Worm (Caenorhabditis elegans) whole organism, L4 larva: ENCODE measurements around the gene gldc-1.

Experiments used
- D1046.2 ChIP-seq: fragments of 200-800 bp; sonication (Bioruptor generic); IDR thresholded peaks from 2 replicates; pipeline ENCODE4 v1.3.6; 2022; ENCODE audit warnings: missing genetic modification characterization, missing compliant biosample characterization
- F44E2.7 ChIP-seq: fragments of 200-800 bp; sonication (Bioruptor generic); IDR thresholded peaks from 2 replicates; pipeline ENCODE4 v2.1.2; 2022; ENCODE audit warnings: missing genetic modification characterization, missing compliant biosample characterization
- Y105C5A.15 ChIP-seq: fragments of 200-800 bp; sonication (Bioruptor generic); IDR thresholded peaks from 2 replicates; pipeline ENCODE4 v1.3.6; 2022; ENCODE audit warnings: missing genetic modification characterization, missing compliant biosample characterization
- Y48G9A.11 ChIP-seq: fragments of 200-800 bp; sonication (Bioruptor generic); IDR thresholded peaks from 2 replicates; pipeline ENCODE4 v1.3.6; 2022; ENCODE audit warnings: missing genetic modification reagents, missing genetic modification characterization, missing compliant biosample characterization
- Y75B8A.6 ChIP-seq: fragments of 200-800 bp; sonication (Bioruptor generic); IDR thresholded peaks from 2 replicates; pipeline ENCODE4 v1.3.6; 2022; ENCODE audit warnings: missing genetic modification reagents, missing genetic modification characterization, missing compliant biosample characterization
- ZK337.2 ChIP-seq: fragments of 200-800 bp; sonication (Bioruptor generic); IDR thresholded peaks from 2 replicates; pipeline ENCODE4 v1.3.6; 2022; ENCODE audit warnings: missing genetic modification reagents, missing genetic modification characterization, missing compliant biosample characterization
- aly-2 ChIP-seq: sonication (generic microtip); optimal IDR thresholded peaks from 2 replicates; lab custom pipeline; 2018; ENCODE audit warnings: missing biosample characterization, missing genetic modification characterization
- attf-4 ChIP-seq: sonication (generic microtip); optimal IDR thresholded peaks from 3 replicates; lab custom pipeline; 2017; ENCODE audit warnings: missing biosample characterization, missing genetic modification characterization
- ceh-32 ChIP-seq: sonication (generic microtip); optimal IDR thresholded peaks from 2 replicates; lab custom pipeline; 2016; ENCODE audit warnings: mild to moderate bottlenecking, missing genetic modification characterization, missing compliant biosample characterization; ENCODE audit not compliant: poor library complexity
- ces-1 ChIP-seq: fragments of 150-350 bp; sonication (generic microtip); optimal IDR thresholded peaks from 4 replicates; lab custom pipeline; 2014; ENCODE audit warnings: missing biosample characterization, missing genetic modification reagents, missing genetic modification characterization
- cey-2 ChIP-seq: sonication (generic microtip); optimal IDR thresholded peaks from 3 replicates; lab custom pipeline; 2017; ENCODE audit warnings: missing genetic modification characterization, mild to moderate bottlenecking, missing compliant biosample characterization, antibody characterized with exemption, borderline replicate concordance; ENCODE audit not compliant: insufficient read depth
- ctbp-1 ChIP-seq: fragments of 200-800 bp; sonication (Bioruptor generic); IDR thresholded peaks from 2 replicates; pipeline ENCODE4 v1.3.6; 2022; ENCODE audit warnings: missing genetic modification reagents, missing genetic modification characterization, missing compliant biosample characterization
- daf-19 ChIP-seq: fragments of 200-800 bp; sonication (Bioruptor generic); conservative IDR thresholded peaks from 2 replicates; pipeline ENCODE4 v1.3.6; 2022; ENCODE audit warnings: missing genetic modification characterization, missing compliant biosample characterization
- dmd-8 ChIP-seq: fragments of 200-800 bp; sonication (Bioruptor generic); IDR thresholded peaks from 2 replicates; pipeline ENCODE4 v1.3.6; 2022; ENCODE audit warnings: missing genetic modification characterization, missing compliant biosample characterization
- dve-1 ChIP-seq: sonication (generic microtip); optimal IDR thresholded peaks from 2 replicates; lab custom pipeline; 2017; ENCODE audit warnings: antibody characterized with exemption, mild to moderate bottlenecking, missing genetic modification characterization, missing compliant biosample characterization; ENCODE audit not compliant: insufficient read depth
- fos-1 ChIP-seq: fragments of 150-350 bp; optimal IDR thresholded peaks from 2 replicates; lab custom pipeline; 2014; ENCODE audit warnings: missing biosample characterization, missing genetic modification characterization
- gei-8 ChIP-seq: fragments of 200-800 bp; sonication (Bioruptor generic); optimal IDR thresholded peaks from 2 replicates; lab custom pipeline; 2018; ENCODE audit warnings: mild to moderate bottlenecking, missing genetic modification characterization, missing compliant biosample characterization
- hif-1 ChIP-seq, 2 experiments: sonication (generic microtip); optimal IDR thresholded peaks; 2 replicates each; lab custom pipeline; 2016 to 2017; ENCODE audit warnings: missing compliant biosample characterization in 2 of 2, missing genetic modification characterization in 2 of 2, missing genetic modification reagents in 2 of 2, missing genotype in 2 of 2, mild to moderate bottlenecking in 1 of 2
- hlh-11 ChIP-seq: fragments of 200-800 bp; sonication (Bioruptor generic); optimal IDR thresholded peaks from 2 replicates; lab custom pipeline; 2018; ENCODE audit warnings: mild to moderate bottlenecking, missing genetic modification characterization, missing compliant biosample characterization
- hmg-1.1 ChIP-seq: fragments of 200-800 bp; sonication (Bioruptor generic); IDR thresholded peaks from 2 replicates; pipeline ENCODE4 v1.3.6; 2022; ENCODE audit warnings: missing genetic modification reagents, missing genetic modification characterization, missing compliant biosample characterization
- jun-1 ChIP-seq: fragments of 150-350 bp; optimal IDR thresholded peaks from 2 replicates; lab custom pipeline; 2014; ENCODE audit warnings: missing biosample characterization, missing genetic modification reagents, missing genetic modification characterization
- lin-13 ChIP-seq: fragments of 150-350 bp; optimal IDR thresholded peaks from 2 replicates; lab custom pipeline; 2014; ENCODE audit warnings: missing biosample characterization, missing genetic modification reagents, missing genetic modification characterization
- lin-15B ChIP-seq: fragments of 150-350 bp; sonication (generic microtip); optimal IDR thresholded peaks from 3 replicates; lab custom pipeline; 2014; ENCODE audit warnings: missing biosample characterization, missing genetic modification characterization
- lin-39 ChIP-seq: fragments of 150-350 bp; optimal IDR thresholded peaks from 2 replicates; lab custom pipeline; 2014; ENCODE audit warnings: missing biosample characterization, missing genetic modification reagents, missing genetic modification characterization
- madf-5 ChIP-seq, 2 experiments: fragments of 200-800 bp; sonication (Bioruptor generic); IDR thresholded peaks; 2 replicates each; pipeline ENCODE4 v1.3.6; 2022; ENCODE audit warnings: missing compliant biosample characterization in 2 of 2, missing genetic modification characterization in 2 of 2
- mdt-29 ChIP-seq: fragments of 200-800 bp; sonication (Bioruptor generic); IDR thresholded peaks from 2 replicates; pipeline ENCODE4 v1.3.6; 2022; ENCODE audit warnings: missing genetic modification reagents, missing genetic modification characterization, missing compliant biosample characterization
- mep-1 ChIP-seq: fragments of 150-350 bp; sonication (generic microtip); optimal IDR thresholded peaks from 3 replicates; lab custom pipeline; 2014; ENCODE audit warnings: missing biosample characterization, missing genetic modification characterization
- nhr-111 ChIP-seq: fragments of 200-800 bp; sonication (Bioruptor generic); optimal IDR thresholded peaks from 2 replicates; lab custom pipeline; 2018; ENCODE audit warnings: mild to moderate bottlenecking, missing genetic modification characterization, missing compliant biosample characterization
- nhr-237 ChIP-seq: sonication (generic microtip); optimal IDR thresholded peaks from 2 replicates; lab custom pipeline; 2017; ENCODE audit warnings: missing biosample characterization, missing genetic modification characterization
- nhr-41 ChIP-seq: fragments of 200-800 bp; sonication (Bioruptor generic); IDR thresholded peaks from 2 replicates; pipeline ENCODE4 v1.3.6; 2022; ENCODE audit warnings: missing genetic modification reagents, missing genetic modification characterization, missing compliant biosample characterization
- nhr-42 ChIP-seq: fragments of 200-800 bp; sonication (Bioruptor generic); IDR thresholded peaks from 2 replicates; pipeline ENCODE4 v1.3.6; 2022; ENCODE audit warnings: missing genetic modification characterization, missing compliant biosample characterization
- pha-4 ChIP-seq, 2 experiments: fragments of 150-350 bp in 1 of 2; fragments of 200-800 bp in 1 of 2; sonication (Bioruptor generic) in 1 of 2; IDR thresholded peaks in 1 of 2; optimal IDR thresholded peaks in 1 of 2; 2 replicates each; pipeline versions ENCODE4 v1.3.6 to Lab custom; 2014 to 2022; ENCODE audit warnings: missing genetic modification characterization in 2 of 2, missing genetic modification reagents in 2 of 2, missing biosample characterization in 1 of 2, missing compliant biosample characterization in 1 of 2
- php-3 ChIP-seq: fragments of 200-800 bp; sonication (Bioruptor generic); IDR thresholded peaks from 2 replicates; pipeline ENCODE4 v1.3.6; 2022; ENCODE audit warnings: missing genetic modification reagents, missing genetic modification characterization, missing compliant biosample characterization
- skn-1 ChIP-seq: fragments of 150-350 bp; optimal IDR thresholded peaks from 2 replicates; lab custom pipeline; 2014; ENCODE audit warnings: missing biosample characterization, missing genetic modification characterization
- tra-1 ChIP-seq: fragments of 200-800 bp; sonication (Bioruptor generic); IDR thresholded peaks from 2 replicates; pipeline ENCODE4 v1.3.6; 2022; ENCODE audit warnings: missing genetic modification reagents, missing genetic modification characterization, missing compliant biosample characterization
- unc-39 ChIP-seq: sonication (generic microtip); optimal IDR thresholded peaks from 2 replicates; lab custom pipeline; 2017; ENCODE audit warnings: missing biosample characterization, missing genetic modification characterization
- unc-62 ChIP-seq, 3 experiments: fragments of 150-350 bp in 1 of 3; sonication (generic microtip); optimal IDR thresholded peaks in 2 of 3; peaks in 1 of 3; 1 replicate in 1 of 3; 2 replicates in 2 of 3; lab custom pipeline; 2014 to 2017; ENCODE audit warnings: missing biosample characterization in 3 of 3, missing genetic modification characterization in 3 of 3, missing genetic modification reagents in 3 of 3, missing genotype in 1 of 3
- vab-7 ChIP-seq: fragments of 200-800 bp; sonication (Bioruptor generic); IDR thresholded peaks from 2 replicates; pipeline ENCODE4 v1.3.6; 2022; ENCODE audit warnings: missing genetic modification reagents, missing genetic modification characterization, missing compliant biosample characterization
- zfp-3 ChIP-seq: fragments of 200-800 bp; sonication (Bioruptor generic); conservative IDR thresholded peaks from 2 replicates; pipeline ENCODE4 v1.3.6; 2022; ENCODE audit warnings: missing genetic modification reagents, missing genetic modification characterization, missing compliant biosample characterization
- zip-11 ChIP-seq: fragments of 200-800 bp; sonication (Bioruptor generic); IDR thresholded peaks from 2 replicates; pipeline ENCODE4 v1.3.6; 2022; ENCODE audit warnings: missing genetic modification characterization, missing compliant biosample characterization
- zip-2 ChIP-seq: fragments of 150-350 bp; optimal IDR thresholded peaks from 2 replicates; lab custom pipeline; 2014; ENCODE audit warnings: missing biosample characterization, missing genetic modification characterization
- ztf-11 ChIP-seq: fragments of 150-350 bp; optimal IDR thresholded peaks from 2 replicates; lab custom pipeline; 2014; ENCODE audit warnings: missing biosample characterization, missing genetic modification characterization
- ztf-7 ChIP-seq: fragments of 150-350 bp; optimal IDR thresholded peaks from 2 replicates; lab custom pipeline; 2014; ENCODE audit warnings: missing biosample characterization, missing genetic modification characterization

Gene gldc-1

ce11 chrII:6061495-6061894 is 11.3 kb downstream of the gldc-1 start (continued):
- TF ChIP-seq hif-1 (tag; optimal IDR thresholded peaks at IDR 0.05; lab: Kevin White, UChicago) = peak in 1 of 2 experiments; percentile 88
- no peak for TF ChIP-seq Y75B8A.6 (GFP tag; lab: Robert Waterston, UW)
- TF ChIP-seq jun-1 = no peak
- no peak for TF ChIP-seq unc-39 (tag; lab: Kevin White, UChicago)
- no peak for TF ChIP-seq gei-8 (GFP tag; lab: Kevin White, UChicago)
- TF ChIP-seq Y48G9A.11 (GFP tag; lab: Robert Waterston, UW) = 0 out of 2 replicates have a peak, but pooled peaks have one; percentile 44
- no peak for TF ChIP-seq zip-2 (tag; lab: Kevin White, UChicago)
- TF ChIP-seq unc-62 (GFP tag; optimal IDR thresholded peaks at IDR 0.05 in 1 of 2; lab: Kevin White, UChicago) = peak in 1 of 2 experiments; percentile 86
- TF ChIP-seq unc-62 (tag; optimal IDR thresholded peaks at IDR 0.05; lab: Kevin White, UChicago) = no peak
- no peak for TF ChIP-seq lin-39
- no peak for TF ChIP-seq dve-1
- TF ChIP-seq ctbp-1 (GFP tag; lab: Robert Waterston, UW) = 0 out of 2 replicates have a peak, but pooled peaks have one; percentile 51

ce11 chrII:6067066-6067465 is 16.8 kb downstream of the gldc-1 start, which contains the start of gene H12I13.1:
Gene H12I13.1 (minus strand): TSS chrII:6067166.
- TF ChIP-seq F44E2.7 (GFP tag; lab: Robert Waterston, UW) (no peak), hlh-11 (tag; lab: Kevin White, UChicago) (no peak), nhr-111 (GFP tag; lab: Kevin White, UChicago) (no peak), php-3 (GFP tag; lab: Robert Waterston, UW) (no peak), D1046.2 (GFP tag; lab: Robert Waterston, UW) (no peak), ZK337.2 (GFP tag; lab: Robert Waterston, UW) (no peak), daf-19 (GFP tag; lab: Robert Waterston, UW) (no peak), Y48G9A.11 (GFP tag; lab: Robert Waterston, UW) (no peak), aly-2 (no peak), unc-39 (tag; lab: Kevin White, UChicago) (no peak), mep-1 (tag; lab: Kevin White, UChicago) (no peak), hmg-1.1 (no peak), zfp-3 (GFP tag; lab: Robert Waterston, UW) (no peak), madf-5 (GFP tag; IDR thresholded peaks at IDR 0.05; lab: Robert Waterston, UW) (no peak)

- TF ChIP-seq dmd-8 (GFP tag; lab: Robert Waterston, UW) (no peak), unc-62 (GFP tag; optimal IDR thresholded peaks at IDR 0.05 in 1 of 2; lab: Kevin White, UChicago) (peak in 1 of 2 experiments; percentile 20), unc-62 (tag; optimal IDR thresholded peaks at IDR 0.05; lab: Kevin White, UChicago) (no peak), Y75B8A.6 (GFP tag; lab: Robert Waterston, UW) (no peak), zip-11 (GFP tag; lab: Robert Waterston, UW) (no peak)
- TF ChIP-seq, all 104 proteins: peak for 1
These were observed 27.4 kb downstream of the gldc-1 start, which contains the start of gene H12I13.6 for ce11 chrII:6077604-6078003. Gene H12I13.6 (plus strand): TSS chrII:6077904.

- TF ChIP-seq vab-7 (GFP tag; lab: Robert Waterston, UW) = no peak
- no peak for TF ChIP-seq mdt-29 (GFP tag; lab: Robert Waterston, UW)
- TF ChIP-seq pha-4 (GFP tag; IDR thresholded peaks at IDR 0.05; lab: Robert Waterston, UW) = no peak
- no peak for TF ChIP-seq pha-4 (tag; optimal IDR thresholded peaks at IDR 0.05; lab: Kevin White, UChicago)
- no peak for TF ChIP-seq attf-4
- TF ChIP-seq ceh-32 = no peak
- TF ChIP-seq nhr-41 = no peak
- no peak for TF ChIP-seq ztf-11
- TF ChIP-seq skn-1 (tag; lab: Kevin White, UChicago) = no peak
- no peak for TF ChIP-seq lin-15B (tag; lab: Kevin White, UChicago)
- no peak for TF ChIP-seq fos-1 (tag; lab: Kevin White, UChicago)
- no peak for TF ChIP-seq lin-13 (GFP tag; lab: Kevin White, UChicago)
- no peak for TF ChIP-seq nhr-237 (tag; lab: Kevin White, UChicago)
- TF ChIP-seq ces-1 = no peak
- TF ChIP-seq Y105C5A.15 (GFP tag; lab: Robert Waterston, UW) = no peak
- TF ChIP-seq D1046.2 (GFP tag; lab: Robert Waterston, UW) = no peak
- TF ChIP-seq nhr-42 (GFP tag; lab: Robert Waterston, UW) = no peak
- no peak for TF ChIP-seq tra-1 (GFP tag; lab: Robert Waterston, UW)
- no peak for TF ChIP-seq ztf-7 (tag; lab: Kevin White, UChicago)
- TF ChIP-seq cey-2 (tag; lab: Kevin White, UChicago) = no peak
These were observed 30.5 kb downstream of the gldc-1 start, which contains the start of gene fbf-1 for ce11 chrII:6080743-6081142. Gene fbf-1 (minus strand): TSS chrII:6080843.
